Fruit fly (Drosophila melanogaster) whole organism, wandering third instar larva: ENCODE measurements around the gene rictor.

Experiments
- Abd-B ChIP-seq: fragments of >200 bp; optimal IDR thresholded peaks from 2 replicates; lab custom pipeline; 2017; ENCODE audit warnings: missing biosample characterization, missing genetic modification characterization
- CG32264 ChIP-seq: fragments of 200-800 bp; sonication (Bioruptor generic); optimal IDR thresholded peaks from 2 replicates; lab custom pipeline; 2016; ENCODE audit warnings: missing biosample characterization, missing genetic modification characterization
- CG9705 ChIP-seq: fragments of 200-800 bp; sonication (Bioruptor generic); optimal IDR thresholded peaks from 2 replicates; lab custom pipeline; 2018; ENCODE audit warnings: missing biosample characterization, mild to moderate bottlenecking, missing genetic modification characterization
- CrebA ChIP-seq: fragments of 200-800 bp; sonication (Bioruptor generic); optimal IDR thresholded peaks from 2 replicates; lab custom pipeline; 2016; ENCODE audit warnings: missing biosample characterization, mild to moderate bottlenecking, missing genetic modification characterization, borderline replicate concordance
- Dfd ChIP-seq: fragments of >200 bp; optimal IDR thresholded peaks from 2 replicates; lab custom pipeline; 2017; ENCODE audit warnings: missing biosample characterization, missing genetic modification characterization
- Dif ChIP-seq: fragments of 200-275, 200-300 bp; sonication (Bioruptor generic); optimal IDR thresholded peaks from 2 replicates; lab custom pipeline; 2018; ENCODE audit warnings: missing biosample characterization, missing genetic modification characterization; ENCODE audit not compliant: partially characterized antibody
- HLH106 ChIP-seq: fragments of 200-800 bp; optimal IDR thresholded peaks from 3 replicates; lab custom pipeline; 2019; ENCODE audit warnings: missing biosample characterization, mild to moderate bottlenecking, missing genetic modification characterization, moderate library complexity
- Hnf4 ChIP-seq: fragments of 200-800 bp; sonication (Bioruptor generic); optimal IDR thresholded peaks from 2 replicates; lab custom pipeline; 2016; ENCODE audit warnings: missing biosample characterization, mild to moderate bottlenecking, missing genetic modification characterization
- Hr78 ChIP-seq: fragments of >200 bp; optimal IDR thresholded peaks from 2 replicates; lab custom pipeline; 2017; ENCODE audit warnings: missing biosample characterization, missing genetic modification characterization
- Hr83 ChIP-seq: fragments of 200-300 bp; sonication (Bioruptor generic); optimal IDR thresholded peaks from 2 replicates; lab custom pipeline; 2016; ENCODE audit warnings: missing biosample characterization, mild to moderate bottlenecking, missing genetic modification characterization, moderate library complexity; ENCODE audit not compliant: poor library complexity, severe bottlenecking
- Jra ChIP-seq: sonication (Bioruptor generic); optimal IDR thresholded peaks from 2 replicates; lab custom pipeline; 2016; ENCODE audit warnings: missing biosample characterization, missing genetic modification characterization
- Myc ChIP-seq: fragments of >200 bp; optimal IDR thresholded peaks from 2 replicates; lab custom pipeline; 2017
- N ChIP-seq: fragments of >200 bp; optimal IDR thresholded peaks from 2 replicates; lab custom pipeline; 2018; ENCODE audit warnings: missing biosample characterization, missing external identifiers, missing genetic modification characterization
- OdsH ChIP-seq: fragments of 200-800 bp; sonication (Bioruptor generic); optimal IDR thresholded peaks from 2 replicates; lab custom pipeline; 2016; ENCODE audit warnings: missing biosample characterization, mild to moderate bottlenecking, missing genetic modification characterization
- Rel ChIP-seq, 2 experiments: fragments of 200-800 bp; sonication (Bioruptor generic) in 1 of 2; optimal IDR thresholded peaks; 2 replicates in 1 of 2; 3 replicates in 1 of 2; lab custom pipeline; 2016 to 2019; ENCODE audit warnings: mild to moderate bottlenecking in 2 of 2, missing biosample characterization in 2 of 2, missing genetic modification characterization in 2 of 2, moderate library complexity in 1 of 2
- Sp1 ChIP-seq: fragments of 200-800 bp; sonication (Bioruptor generic); optimal IDR thresholded peaks from 3 replicates; lab custom pipeline; 2019; ENCODE audit warnings: missing biosample characterization, mild to moderate bottlenecking, missing genetic modification characterization, moderate library complexity
- Vsx2 ChIP-seq: fragments of 200-300, 225-300 bp; sonication (Bioruptor generic); optimal IDR thresholded peaks from 2 replicates; lab custom pipeline; 2018; ENCODE audit warnings: missing biosample characterization, missing genetic modification characterization; ENCODE audit not compliant: partially characterized antibody
- br ChIP-seq: fragments of 200-800 bp; sonication (Bioruptor generic); optimal IDR thresholded peaks from 2 replicates; lab custom pipeline; 2016; ENCODE audit warnings: missing biosample characterization, missing genetic modification characterization
- dl ChIP-seq, 2 experiments: fragments of 175-275, 200-275 bp in 1 of 2; fragments of 200-275 bp in 1 of 2; sonication (Bioruptor generic); optimal IDR thresholded peaks; lab custom pipeline; 2018; ENCODE audit warnings: mild to moderate bottlenecking in 2 of 2, missing biosample characterization in 2 of 2, missing genetic modification characterization in 2 of 2, moderate library complexity in 2 of 2; ENCODE audit not compliant: partially characterized antibody in 2 of 2, insufficient read depth in 1 of 2
- dsf ChIP-seq: sonication (Bioruptor generic); optimal IDR thresholded peaks from 2 replicates; lab custom pipeline; 2016; ENCODE audit warnings: missing biosample characterization, missing genetic modification characterization, borderline replicate concordance
- ey ChIP-seq: fragments of 200-800 bp; sonication (Bioruptor generic); optimal IDR thresholded peaks from 2 replicates; lab custom pipeline; 2016; ENCODE audit warnings: missing biosample characterization, missing genetic modification characterization
- fru ChIP-seq: fragments of 200-800 bp; sonication (Bioruptor generic); optimal IDR thresholded peaks from 3 replicates; lab custom pipeline; 2016; ENCODE audit warnings: missing biosample characterization, mild to moderate bottlenecking, missing genetic modification characterization
- jim ChIP-seq: fragments of 175-275, 200-325 bp; sonication (Bioruptor generic); optimal IDR thresholded peaks from 2 replicates; lab custom pipeline; 2016; ENCODE audit warnings: missing biosample characterization, mild to moderate bottlenecking, missing genetic modification characterization
- lola ChIP-seq: fragments of >200 bp; optimal IDR thresholded peaks from 2 replicates; lab custom pipeline; 2017; ENCODE audit warnings: missing biosample characterization, missing genetic modification characterization
- pan ChIP-seq: fragments of >200 bp; optimal IDR thresholded peaks from 2 replicates; lab custom pipeline; 2017
- psq ChIP-seq: fragments of 200-800 bp; sonication (Bioruptor generic); optimal IDR thresholded peaks from 3 replicates; lab custom pipeline; 2017; ENCODE audit warnings: missing biosample characterization, mild to moderate bottlenecking, missing genetic modification characterization, moderate library complexity
- rgr ChIP-seq: fragments of 200-800 bp; sonication (Bioruptor generic); optimal IDR thresholded peaks from 3 replicates; lab custom pipeline; 2016; ENCODE audit warnings: missing biosample characterization, mild to moderate bottlenecking, missing genetic modification characterization
- sage ChIP-seq: fragments of 200-800 bp; sonication (Bioruptor generic); optimal IDR thresholded peaks from 2 replicates; lab custom pipeline; 2016; ENCODE audit warnings: missing biosample characterization, mild to moderate bottlenecking, missing genetic modification characterization
- sv ChIP-seq: fragments of 200-800 bp; sonication (Bioruptor generic); optimal IDR thresholded peaks from 3 replicates; lab custom pipeline; 2016; ENCODE audit warnings: missing biosample characterization, missing genetic modification characterization
- tai ChIP-seq: sonication (Bioruptor generic); optimal IDR thresholded peaks from 2 replicates; lab custom pipeline; 2016; ENCODE audit warnings: missing biosample characterization, missing genetic modification characterization
- usp ChIP-seq: fragments of >200 bp; optimal IDR thresholded peaks from 2 replicates; lab custom pipeline; 2017; ENCODE audit warnings: missing biosample characterization, missing genetic modification characterization

Gene rictor

dm6 chrX:19261528-19262102 lies 575 bp upstream of the rictor start, which contains the start of gene Vav:
Gene Vav, plus strand, starts transcription at chrX:19261820.
- no peak for TF ChIP-seq jim (GFP tag; lab: Kevin White, UChicago)
- TF ChIP-seq pan (lab: Kevin White, UChicago) = no peak
- TF ChIP-seq CG32264 (GFP tag; lab: Kevin White, UChicago) = no peak
- no peak for TF ChIP-seq Hnf4
- no peak for TF ChIP-seq Rel (GFP tag; optimal IDR thresholded peaks at IDR 0.05; lab: Kevin White, UChicago)
- TF ChIP-seq Rel (tag; optimal IDR thresholded peaks at IDR 0.05; lab: Kevin White, UChicago) = no peak
- TF ChIP-seq Hr83 (GFP tag; lab: Kevin White, UChicago) = no peak
- TF ChIP-seq Myc (lab: Kevin White, UChicago) = no peak
- no peak for TF ChIP-seq br (GFP tag; lab: Kevin White, UChicago)
- TF ChIP-seq Dfd (GFP tag; lab: Kevin White, UChicago) = no peak
- no peak for TF ChIP-seq psq (GFP tag; lab: Kevin White, UChicago)
- no peak for TF ChIP-seq CG9705 (GFP tag; lab: Kevin White, UChicago)
- TF ChIP-seq sage (GFP tag; lab: Kevin White, UChicago) = no peak
- TF ChIP-seq N (GFP tag; lab: Kevin White, UChicago) = no peak
- TF ChIP-seq rgr (GFP tag; lab: Kevin White, UChicago) = no peak
- TF ChIP-seq Vsx2 (GFP tag; lab: Kevin White, UChicago) = no peak
- no peak for TF ChIP-seq lola
- no peak for TF ChIP-seq Hr78 (GFP tag; lab: Kevin White, UChicago)
- TF ChIP-seq dl (GFP tag; optimal IDR thresholded peaks at IDR 0.05; lab: Kevin White, UChicago; ENCODE audit: insufficient read depth in 1 of 2, partially characterized antibody in 2 of 2) = no peak
- TF ChIP-seq HLH106 (tag; lab: Kevin White, UChicago) = no peak
- TF ChIP-seq CrebA = no peak

- TF ChIP-seq ey (GFP tag; lab: Kevin White, UChicago) = no peak
Observed at dm6 chrX:19260696-19260989, 397 bp downstream of the rictor start.

dm6 chrX:19259802-19260695 lies 991 bp downstream of the rictor start:
- TF ChIP-seq Jra (GFP tag; lab: Kevin White, UChicago) (no peak), sv (no peak), Hr78 (GFP tag; lab: Kevin White, UChicago) (no peak), dl (GFP tag; optimal IDR thresholded peaks at IDR 0.05; lab: Kevin White, UChicago; ENCODE audit: insufficient read depth in 1 of 2, partially characterized antibody in 2 of 2) (no peak), usp (GFP tag; lab: Kevin White, UChicago) (no peak), Abd-B (GFP tag; lab: Kevin White, UChicago) (no peak), CG32264 (GFP tag; lab: Kevin White, UChicago) (no peak), tai (no peak), CG9705 (GFP tag; lab: Kevin White, UChicago) (no peak), N (GFP tag; lab: Kevin White, UChicago) (no peak), Sp1 (GFP tag; lab: Kevin White, UChicago) (no peak), fru (GFP tag; lab: Kevin White, UChicago) (no peak), jim (GFP tag; lab: Kevin White, UChicago) (no peak), Rel (GFP tag; optimal IDR thresholded peaks at IDR 0.05; lab: Kevin White, UChicago) (no peak), Rel (tag; optimal IDR thresholded peaks at IDR 0.05; lab: Kevin White, UChicago) (no peak), Myc (lab: Kevin White, UChicago) (no peak)

- TF ChIP-seq Dif (GFP tag; lab: Kevin White, UChicago) (no peak), pan (lab: Kevin White, UChicago) (no peak), dsf (GFP tag; lab: Kevin White, UChicago) (no peak), Sp1 (GFP tag; lab: Kevin White, UChicago) (no peak), jim (GFP tag; lab: Kevin White, UChicago) (no peak), OdsH (no peak), psq (GFP tag; lab: Kevin White, UChicago) (no peak), sage (GFP tag; lab: Kevin White, UChicago) (no peak), CrebA (no peak), Hr83 (GFP tag; lab: Kevin White, UChicago) (no peak), CG32264 (GFP tag; lab: Kevin White, UChicago) (no peak)
Observed at dm6 chrX:19250151-19250550, 10.9 kb downstream of the rictor start.
